Fruit fly (Drosophila melanogaster) whole organism, prepupa: ENCODE data around the gene cocoon.

Source experiments
- CG10631 ChIP-seq: fragments of 200-800 bp; sonication (Bioruptor generic); optimal IDR thresholded peaks from 2 replicates; lab custom pipeline; 2016; ENCODE audit warnings: missing biosample characterization, missing genetic modification characterization
- CG11294 ChIP-seq: fragments of 200-800 bp; sonication (Bioruptor generic); IDR thresholded peaks from 2 replicates; pipeline ENCODE4 v1.3.6; 2022; ENCODE audit warnings: missing biosample characterization, missing genetic modification characterization
- CG11762 ChIP-seq: fragments of 200-800 bp; sonication (Bioruptor generic); optimal IDR thresholded peaks from 3 replicates; lab custom pipeline; 2016; ENCODE audit warnings: missing biosample characterization, missing genetic modification characterization; ENCODE audit not compliant: insufficient read depth
- CG11902 ChIP-seq: fragments of 200-800 bp; sonication (Bioruptor generic); optimal IDR thresholded peaks from 3 replicates; lab custom pipeline; 2016; ENCODE audit warnings: missing biosample characterization, missing genetic modification characterization
- CG15336 ChIP-seq: fragments of 200-800 bp; sonication (Bioruptor generic); IDR thresholded peaks from 2 replicates; pipeline ENCODE4 v1.3.6; 2022; ENCODE audit warnings: missing biosample characterization, missing genetic modification characterization
- CG1621 ChIP-seq: fragments of 200-800 bp; sonication (Bioruptor generic); optimal IDR thresholded peaks from 3 replicates; lab custom pipeline; 2018; ENCODE audit warnings: missing biosample characterization, mild to moderate bottlenecking, missing genetic modification characterization
- CG16779 ChIP-seq: fragments of 200-800 bp; sonication (Bioruptor generic); optimal IDR thresholded peaks from 3 replicates; lab custom pipeline; 2017; ENCODE audit warnings: missing biosample characterization, mild to moderate bottlenecking, missing genetic modification characterization
- CG3032 ChIP-seq: fragments of 200-800 bp; optimal IDR thresholded peaks from 2 replicates; lab custom pipeline; 2019; ENCODE audit warnings: missing biosample characterization, mild to moderate bottlenecking, missing genetic modification characterization, moderate library complexity
- CG3919 ChIP-seq: fragments of 200-800 bp; sonication (Bioruptor generic); optimal IDR thresholded peaks from 3 replicates; lab custom pipeline; 2016; ENCODE audit warnings: missing biosample characterization, missing genetic modification characterization
- CG4318 ChIP-seq: fragments of 200-800 bp; sonication (Bioruptor generic); optimal IDR thresholded peaks from 3 replicates; lab custom pipeline; 2017; ENCODE audit warnings: missing biosample characterization, mild to moderate bottlenecking, missing genetic modification characterization
- CG6163 ChIP-seq: fragments of 200-800 bp; sonication (Bioruptor generic); IDR thresholded peaks from 3 replicates; pipeline ENCODE4 v1.3.6; 2022; ENCODE audit warnings: missing biosample characterization, missing genetic modification characterization
- CG6276 ChIP-seq: fragments of 200-800 bp; sonication (Bioruptor generic); optimal IDR thresholded peaks from 2 replicates; lab custom pipeline; 2017; ENCODE audit warnings: missing biosample characterization, mild to moderate bottlenecking, missing genetic modification characterization
- CG6792 ChIP-seq: fragments of 200-800 bp; sonication (Bioruptor generic); optimal IDR thresholded peaks from 3 replicates; lab custom pipeline; 2016; ENCODE audit warnings: missing biosample characterization, missing genetic modification characterization
- CG6808 ChIP-seq: fragments of 200-800 bp; sonication (Bioruptor generic); optimal IDR thresholded peaks from 3 replicates; lab custom pipeline; 2017; ENCODE audit warnings: missing biosample characterization, missing genetic modification characterization, mild to moderate bottlenecking, moderate library complexity, missing genetic modification reagents
- CG8319 ChIP-seq: fragments of 200-800 bp; sonication (Bioruptor generic); optimal IDR thresholded peaks from 3 replicates; lab custom pipeline; 2016; ENCODE audit warnings: missing biosample characterization, missing genetic modification characterization
- CG8632 ChIP-seq: fragments of 200-800 bp; sonication (Bioruptor generic); optimal IDR thresholded peaks from 3 replicates; lab custom pipeline; 2016; ENCODE audit warnings: missing biosample characterization, missing genetic modification characterization
- CG9139 ChIP-seq: fragments of 200-800 bp; sonication (Bioruptor generic); optimal IDR thresholded peaks from 3 replicates; lab custom pipeline; 2017; ENCODE audit warnings: missing biosample characterization, mild to moderate bottlenecking, missing genetic modification characterization
- Eip75B ChIP-seq: fragments of 200-800 bp; sonication (Bioruptor generic); optimal IDR thresholded peaks from 3 replicates; lab custom pipeline; 2016; ENCODE audit warnings: missing biosample characterization, missing genetic modification characterization
- Ets21C ChIP-seq: fragments of 200-800 bp; sonication (Bioruptor generic); optimal IDR thresholded peaks from 3 replicates; lab custom pipeline; 2016; ENCODE audit warnings: missing biosample characterization, missing genetic modification characterization
- Ets96B ChIP-seq: fragments of 200-800 bp; optimal IDR thresholded peaks from 2 replicates; lab custom pipeline; 2019; ENCODE audit warnings: missing biosample characterization, mild to moderate bottlenecking, missing genetic modification characterization, moderate library complexity
- Hr38 ChIP-seq: sonication (Bioruptor generic); optimal IDR thresholded peaks from 2 replicates; lab custom pipeline; 2016; ENCODE audit warnings: missing biosample characterization, missing genetic modification characterization
- Hr39 ChIP-seq: fragments of 200-800 bp; sonication (Bioruptor generic); optimal IDR thresholded peaks from 2 replicates; lab custom pipeline; 2016; ENCODE audit warnings: missing biosample characterization, missing genetic modification characterization
- Lpt ChIP-seq: fragments of 200-800 bp; sonication (Bioruptor generic); optimal IDR thresholded peaks from 3 replicates; lab custom pipeline; 2016; ENCODE audit warnings: missing biosample characterization, missing genetic modification characterization
- OdsH ChIP-seq: fragments of 200-800 bp; sonication (Bioruptor generic); optimal IDR thresholded peaks from 3 replicates; lab custom pipeline; 2016; ENCODE audit warnings: missing biosample characterization, missing genetic modification characterization
- Smox ChIP-seq: fragments of 200-800 bp; sonication (Bioruptor generic); optimal IDR thresholded peaks from 3 replicates; lab custom pipeline; 2016; ENCODE audit warnings: missing biosample characterization, missing genetic modification characterization
- Sox102F ChIP-seq: fragments of 200-800 bp; sonication (Bioruptor generic); optimal IDR thresholded peaks from 2 replicates; lab custom pipeline; 2016; ENCODE audit warnings: missing biosample characterization, mild to moderate bottlenecking, missing genetic modification characterization
- Sox14 ChIP-seq: fragments of 200-800 bp; sonication (Bioruptor generic); optimal IDR thresholded peaks from 3 replicates; lab custom pipeline; 2016; ENCODE audit warnings: missing biosample characterization, missing genetic modification characterization
- dac ChIP-seq: fragments of 200-800 bp; sonication (Bioruptor generic); optimal IDR thresholded peaks from 2 replicates; lab custom pipeline; 2017; ENCODE audit warnings: missing biosample characterization, mild to moderate bottlenecking, missing genetic modification characterization
- dsx ChIP-seq: fragments of 200-800 bp; optimal IDR thresholded peaks from 3 replicates; lab custom pipeline; 2019; ENCODE audit warnings: missing biosample characterization, mild to moderate bottlenecking, missing genetic modification characterization, moderate library complexity; ENCODE audit not compliant: poor library complexity, severe bottlenecking
- fd59A ChIP-seq: fragments of 200-800 bp; sonication (Bioruptor generic); optimal IDR thresholded peaks from 2 replicates; lab custom pipeline; 2017; ENCODE audit warnings: missing biosample characterization, mild to moderate bottlenecking, missing genetic modification characterization, missing genetic modification reagents
- fd85E ChIP-seq: fragments of 200-800 bp; sonication (Bioruptor generic); optimal IDR thresholded peaks from 3 replicates; lab custom pipeline; 2016; ENCODE audit warnings: missing biosample characterization, missing genetic modification characterization
- lz ChIP-seq: fragments of 200-800 bp; sonication (Bioruptor generic); optimal IDR thresholded peaks from 3 replicates; lab custom pipeline; 2016; ENCODE audit warnings: missing biosample characterization, missing genetic modification characterization
- net ChIP-seq: fragments of 200-800 bp; sonication (Bioruptor generic); optimal IDR thresholded peaks from 3 replicates; lab custom pipeline; 2016; ENCODE audit warnings: missing biosample characterization, missing genetic modification characterization
- pdm3 ChIP-seq: fragments of 200-800 bp; sonication (Bioruptor generic); optimal IDR thresholded peaks from 3 replicates; lab custom pipeline; 2016; ENCODE audit warnings: missing biosample characterization, missing genetic modification characterization
- salr ChIP-seq, 2 experiments: fragments of 200-800 bp; sonication (Bioruptor generic); optimal IDR thresholded peaks; 3 replicates each; lab custom pipeline; 2016 to 2018; ENCODE audit warnings: missing biosample characterization in 2 of 2, missing genetic modification characterization in 2 of 2, mild to moderate bottlenecking in 1 of 2
- spab ChIP-seq: fragments of 200-800 bp; sonication (Bioruptor generic); optimal IDR thresholded peaks from 2 replicates; lab custom pipeline; 2017; ENCODE audit warnings: missing biosample characterization, mild to moderate bottlenecking, missing genetic modification characterization, missing genetic modification reagents
- ss ChIP-seq, 2 experiments: fragments of 200-800 bp; sonication (Bioruptor generic); optimal IDR thresholded peaks; 2 replicates in 1 of 2; 3 replicates in 1 of 2; lab custom pipeline; 2017 to 2018; ENCODE audit warnings: mild to moderate bottlenecking in 2 of 2, missing biosample characterization in 2 of 2, missing genetic modification characterization in 2 of 2, moderate library complexity in 1 of 2
- svp ChIP-seq: fragments of 200-800 bp; sonication (Bioruptor generic); peaks from one replicate; lab custom pipeline; 2016; ENCODE audit warnings: missing biosample characterization, missing genetic modification characterization

Gene cocoon

dm6 chr3L:15474010-15474409 is at the start of gene cocoon:
Gene cocoon (minus strand): TSS chr3L:15474110.
- no peak for TF ChIP-seq CG15336 (GFP tag; lab: Robert Waterston, UW)
- no peak for TF ChIP-seq CG8319 (GFP tag; lab: Kevin White, UChicago)
- no peak for TF ChIP-seq Sox14 (GFP tag; lab: Kevin White, UChicago)
- no peak for TF ChIP-seq dac (GFP tag; lab: Kevin White, UChicago)
- TF ChIP-seq CG16779, result no peak
- no peak for TF ChIP-seq fd85E (GFP tag; lab: Kevin White, UChicago)
- TF ChIP-seq CG1621, result no peak
- no peak for TF ChIP-seq CG10631 (GFP tag; lab: Kevin White, UChicago)
- TF ChIP-seq Ets21C (GFP tag; lab: Kevin White, UChicago), result no peak
- TF ChIP-seq CG9139 (GFP tag; lab: Kevin White, UChicago), result no peak
- no peak for TF ChIP-seq CG8632 (GFP tag; lab: Kevin White, UChicago)
- no peak for TF ChIP-seq CG11762 (GFP tag; lab: Kevin White, UChicago)
- TF ChIP-seq svp, result no peak
- no peak for TF ChIP-seq CG4318 (GFP tag; lab: Kevin White, UChicago)
- no peak for TF ChIP-seq Hr38
- TF ChIP-seq CG3032, result no peak
- TF ChIP-seq Smox, result no peak
- no peak for TF ChIP-seq CG11902 (GFP tag; lab: Kevin White, UChicago)
- no peak for TF ChIP-seq CG6808 (GFP tag; lab: Kevin White, UChicago)

- TF ChIP-seq CG6792 (GFP tag; lab: Kevin White, UChicago), result no peak
- TF ChIP-seq salr (GFP tag; optimal IDR thresholded peaks at IDR 0.05; lab: Kevin White, UChicago), result no peak
- TF ChIP-seq spab (GFP tag; lab: Kevin White, UChicago), result no peak
- TF ChIP-seq CG16779, result no peak
- no peak for TF ChIP-seq lz
- TF ChIP-seq CG3919 (GFP tag; lab: Kevin White, UChicago), result no peak
- no peak for TF ChIP-seq CG4318 (GFP tag; lab: Kevin White, UChicago)
- no peak for TF ChIP-seq Hr39 (GFP tag; lab: Kevin White, UChicago)
- TF ChIP-seq CG9139 (GFP tag; lab: Kevin White, UChicago), result no peak
- TF ChIP-seq CG11294 (GFP tag; lab: Robert Waterston, UW), result no peak
Measured at dm6 chr3L:15520320-15520719, 46.4 kb upstream of the cocoon start, which contains the start of gene yellow-k. Gene yellow-k (plus strand): TSS chr3L:15520620.

- no peak for TF ChIP-seq CG6163
- no peak for TF ChIP-seq CG8632 (GFP tag; lab: Kevin White, UChicago)
Measured at dm6 chr3L:15519920-15520319, 46.0 kb upstream of the cocoon start.

dm6 chr3L:15519492-15519891 is 45.6 kb upstream of the cocoon start, which contains the start of gene mex1:
Gene mex1 (minus strand): TSS chr3L:15519592.
- TF ChIP-seq ss (GFP tag; optimal IDR thresholded peaks at IDR 0.05; lab: Kevin White, UChicago), result no peak
- TF ChIP-seq dac (GFP tag; lab: Kevin White, UChicago), result no peak
- TF ChIP-seq dsx (GFP tag; lab: Kevin White, UChicago), result no peak
- no peak for TF ChIP-seq CG16779
- no peak for TF ChIP-seq Eip75B (GFP tag; lab: Kevin White, UChicago)
- TF ChIP-seq net (GFP tag; lab: Kevin White, UChicago), result no peak
- no peak for TF ChIP-seq CG6276 (GFP tag; lab: Kevin White, UChicago)
- TF ChIP-seq Lpt, result no peak
- TF ChIP-seq OdsH (GFP tag; lab: Kevin White, UChicago), result no peak
- no peak for TF ChIP-seq Ets96B (tag; lab: Kevin White, UChicago)
- TF ChIP-seq pdm3 (GFP tag; lab: Kevin White, UChicago), result no peak
- no peak for TF ChIP-seq fd59A (GFP tag; lab: Kevin White, UChicago)
- TF ChIP-seq Sox102F (GFP tag; lab: Kevin White, UChicago), result no peak
- TF ChIP-seq, all 60 proteins: peak for 0
